Fruit fly (Drosophila melanogaster): ENCODE data around the gene CG46399.

Gene CG46399

DNA sequence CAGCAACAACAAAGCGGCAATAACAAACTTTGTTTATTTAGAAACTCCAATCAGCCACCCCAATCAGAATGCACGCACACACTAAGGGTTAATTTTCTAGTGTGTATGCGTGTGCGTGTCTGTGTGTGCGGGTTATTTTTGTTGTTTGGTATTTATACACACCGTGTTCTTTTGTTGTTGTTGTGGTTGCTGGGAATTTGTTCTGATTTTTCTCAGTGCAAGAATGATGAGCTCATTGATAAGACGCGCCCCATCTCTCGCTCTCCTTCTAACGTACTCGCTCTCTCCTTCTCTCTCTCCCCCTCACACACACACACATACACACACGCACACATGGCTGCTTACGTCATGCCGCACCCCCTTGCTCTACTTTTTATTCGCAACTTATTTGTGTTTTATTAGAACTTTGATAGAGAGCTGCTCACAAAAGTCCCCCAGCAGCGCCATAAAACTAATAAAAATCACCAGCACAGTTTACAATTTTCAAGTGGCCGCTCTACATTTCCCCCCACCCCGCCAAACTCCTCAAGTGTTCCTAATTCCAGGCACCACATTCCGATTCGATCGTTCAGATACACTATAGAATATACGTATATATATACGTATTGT, 19.2 kb upstream of the CG46399 start (continued):
- TF ChIP-seq GATAe (GFP tag; conservative IDR thresholded peaks at IDR 0.05) (no peak), tx (GFP tag; optimal IDR thresholded peaks at IDR 0.05) (no peak), Stat92E (GFP tag; optimal IDR thresholded peaks at IDR 0.05) (no peak), danr (GFP tag; IDR thresholded peaks at IDR 0.05) (no peak), CG3163 (GFP tag; optimal IDR thresholded peaks at IDR 0.05) (peak; percentile 33), amos (GFP tag; IDR thresholded peaks at IDR 0.05; ENCODE audit: partially characterized antibody) (no peak; the same call in 1 of the 2 replicates), CG32532 (GFP tag; IDR thresholded peaks at IDR 0.05) (peak; percentile 78), crp (GFP tag; optimal IDR thresholded peaks at IDR 0.05) (no peak), CG10959 (GFP tag; IDR thresholded peaks at IDR 0.05) (peak; percentile 89), CrebB (tag; optimal IDR thresholded peaks at IDR 0.05) (peak; percentile 23), nmo (GFP tag; optimal IDR thresholded peaks at IDR 0.05) (no peak), dmrt99B (tag; optimal IDR thresholded peaks at IDR 0.05) (peak; percentile 30), CG9876 (GFP tag; optimal IDR thresholded peaks at IDR 0.05) (peak; percentile 73), CG6689 (GFP tag; IDR thresholded peaks at IDR 0.05) (peak; percentile 27; the same call in 1 of the 2 replicates), CG5953 (GFP tag; IDR thresholded peaks at IDR 0.05) (no peak), zen2 (GFP tag; IDR thresholded peaks at IDR 0.05; ENCODE audit: partially characterized antibody) (no peak), otp (GFP tag; IDR thresholded peaks at IDR 0.05) (0 out of 3 replicates have a peak, but pooled peaks have one; percentile 17), emc (GFP tag; optimal IDR thresholded peaks at IDR 0.05) (peak; percentile 33), unc-4 (GFP tag; IDR thresholded peaks at IDR 0.05; ENCODE audit: partially characterized antibody) (no peak), CG30431 (GFP tag; optimal IDR thresholded peaks at IDR 0.05) (peak; percentile 25), lbe (GFP tag; optimal IDR thresholded peaks at IDR 0.05) (no peak), CG18599 (GFP tag; optimal IDR thresholded peaks at IDR 0.05) (peak; percentile 71), CG13296 (GFP tag; optimal IDR thresholded peaks at IDR 0.05) (no peak), ara (GFP tag; IDR thresholded peaks at IDR 0.05) (peak; percentile 26; the same call in 1 of the 2 replicates), CG18619 (GFP tag; optimal IDR thresholded peaks at IDR 0.05) (no peak), Trl (optimal IDR thresholded peaks at IDR 0.05) (peak in 1 of 2 experiments; percentile 83), Trl (GFP tag; optimal IDR thresholded peaks at IDR 0.05) (peak; percentile 65), CG4730 (GFP tag; IDR thresholded peaks at IDR 0.05) (peak; percentile 12; the same call in 1 of the 2 replicates), CG31441 (GFP tag; IDR thresholded peaks at IDR 0.05) (no peak; the same call in 1 of the 2 replicates), sug (tag; optimal IDR thresholded peaks at IDR 0.05) (peak; percentile 99), CG31365 (tag; optimal IDR thresholded peaks at IDR 0.05) (peak; percentile 40), CG8924 (tag; optimal IDR thresholded peaks at IDR 0.05) (peak; percentile 57), mam (GFP tag; optimal IDR thresholded peaks at IDR 0.05) (peak; percentile 60), CG12071 (GFP tag; optimal IDR thresholded peaks at IDR 0.05) (peak; percentile 2), Bgb (GFP tag; IDR thresholded peaks at IDR 0.05; ENCODE audit: partially characterized antibody) (no peak), CG8765 (GFP tag; IDR thresholded peaks at IDR 0.05) (no peak), CG6854 (GFP tag; optimal IDR thresholded peaks at IDR 0.05) (no peak), psq (GFP tag; optimal IDR thresholded peaks at IDR 0.05) (no peak), MESR4 (GFP tag; optimal IDR thresholded peaks at IDR 0.05) (no peak), CG9437 (GFP tag; optimal IDR thresholded peaks at IDR 0.05) (no peak), CG17359 (tag; optimal IDR thresholded peaks at IDR 0.05) (peak; percentile 19), gsb (GFP tag; IDR thresholded peaks at IDR 0.05) (peak; percentile 38; the same call in 1 of the 2 replicates), tin (GFP tag; optimal IDR thresholded peaks at IDR 0.05) (peak; percentile 14), dm (GFP tag; optimal IDR thresholded peaks at IDR 0.05) (no peak), hkb (optimal IDR thresholded peaks at IDR 0.05) (no peak), hkb (GFP tag; IDR thresholded peaks at IDR 0.05) (no peak), Jarid2 (GFP tag; optimal IDR thresholded peaks at IDR 0.05) (peak; percentile 30), CG4404 (GFP tag; IDR thresholded peaks at IDR 0.05) (no peak), CG15269 (tag; optimal IDR thresholded peaks at IDR 0.05) (peak; percentile 35), CHES-1-like (GFP tag; optimal IDR thresholded peaks at IDR 0.05) (peak; percentile 46)
